Worm (Caenorhabditis elegans): Measurements from ENCODE around the gene ZK1098.3.

DNA sequence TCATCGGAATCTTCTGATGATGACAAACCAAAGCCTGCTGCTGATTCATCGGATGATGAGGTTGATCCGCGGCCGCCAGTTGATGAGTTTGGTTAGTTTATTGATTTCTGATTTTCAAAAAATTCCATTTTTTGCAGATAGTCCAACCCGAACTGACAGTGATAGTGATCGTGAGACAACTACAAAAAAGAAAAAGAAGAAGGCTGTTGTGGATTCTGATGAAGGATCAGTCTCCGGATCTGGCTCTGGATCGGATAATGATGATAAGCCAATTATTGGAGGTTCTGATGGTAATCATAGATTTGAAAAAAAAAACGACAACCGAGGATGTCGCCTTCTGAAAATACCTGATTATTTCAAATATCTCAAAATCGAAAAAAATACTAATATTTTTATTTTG lies 42.4 kb downstream of the ZK1098.3 start:
- TF ChIP-seq nhr-237 (tag; optimal IDR thresholded peaks at IDR 0.05) (no peak), zip-8 (tag; optimal IDR thresholded peaks at IDR 0.05) (no peak), ceh-83 (GFP tag; optimal IDR thresholded peaks at IDR 0.05) (no peak), unc-39 (tag; optimal IDR thresholded peaks at IDR 0.05) (no peak), unc-62 (GFP tag; optimal IDR thresholded peaks at IDR 0.05) (no peak)
